1 fruit fly cellular context compared by ENCODE assay signal in genomic region chr3L:20517897-20518804, dm6.
TF ChIP-seq lines count a peak whose summit lies in the region.

No protein-coding gene starts in this region.

TF ChIP-seq in whole organism, embryonic, 481 proteins besides CTCF, POLR2A, EP300 and RAD21 (continued from another document):
- TF ChIP-seq CG10267 (tag; optimal IDR thresholded peaks at IDR 0.05; lab: Kevin White, UChicago): peak; percentile 12
- peak; percentile 32 for TF ChIP-seq lilli (GFP tag; optimal IDR thresholded peaks at IDR 0.05; lab: Kevin White, UChicago)
- no peak for TF ChIP-seq pfk (GFP tag; optimal IDR thresholded peaks at IDR 0.05; lab: Kevin White, UChicago)
- no peak for TF ChIP-seq CG13296 (GFP tag; optimal IDR thresholded peaks at IDR 0.05; lab: Kevin White, UChicago)
- TF ChIP-seq ken (GFP tag; IDR thresholded peaks at IDR 0.05; lab: Robert Waterston, UW): no peak
- TF ChIP-seq H15 (GFP tag; IDR thresholded peaks at IDR 0.05; lab: Robert Waterston, UW): 0 out of 3 replicates have a peak, but pooled peaks have one; percentile 16
- peak; percentile 25 for TF ChIP-seq CG9437 (GFP tag; optimal IDR thresholded peaks at IDR 0.05; lab: Kevin White, UChicago)
- TF ChIP-seq Med (GFP tag; lab: Kevin White, UChicago): peak; percentile 84
- TF ChIP-seq Dbx (GFP tag; IDR thresholded peaks at IDR 0.05; lab: Robert Waterston, UW): peak; percentile 15; the same call in 1 of the 3 replicates
- TF ChIP-seq H2.0 (GFP tag; IDR thresholded peaks at IDR 0.05; lab: Robert Waterston, UW): no peak
- no peak for TF ChIP-seq CG15514 (GFP tag; optimal IDR thresholded peaks at IDR 0.05; lab: Kevin White, UChicago)
- TF ChIP-seq CG6272 (GFP tag; IDR thresholded peaks at IDR 0.05; lab: Robert Waterston, UW): no peak
- peak; percentile 15 for TF ChIP-seq mirr (GFP tag; optimal IDR thresholded peaks at IDR 0.05; lab: Kevin White, UChicago)
- TF ChIP-seq sob (GFP tag; IDR thresholded peaks at IDR 0.05; lab: Robert Waterston, UW): no peak
- peak; percentile 40 for TF ChIP-seq PHDP (tag; optimal IDR thresholded peaks at IDR 0.05; lab: Kevin White, UChicago)
- no peak for TF ChIP-seq Deaf1 (tag; optimal IDR thresholded peaks at IDR 0.05; lab: Kevin White, UChicago)
- no peak for TF ChIP-seq kni (GFP tag; optimal IDR thresholded peaks at IDR 0.05; lab: Kevin White, UChicago)
- TF ChIP-seq bsh (GFP tag; optimal IDR thresholded peaks at IDR 0.05; lab: Kevin White, UChicago): peak; percentile 38 to 41
- peak; percentile 30 for TF ChIP-seq Hmr (GFP tag; optimal IDR thresholded peaks at IDR 0.05; lab: Kevin White, UChicago)
- no peak for TF ChIP-seq Camta (GFP tag; optimal IDR thresholded peaks at IDR 0.05; lab: Kevin White, UChicago)
- TF ChIP-seq Meics (GFP tag; optimal IDR thresholded peaks at IDR 0.05; lab: Kevin White, UChicago): peak; percentile 45
- 0 out of 2 replicates have a peak, but pooled peaks have one; percentile 9 for TF ChIP-seq CG9215 (GFP tag; IDR thresholded peaks at IDR 0.05; lab: Robert Waterston, UW)
- peak in 1 of 2 experiments; percentile 62 for TF ChIP-seq Pdp1 (GFP tag; optimal IDR thresholded peaks at IDR 0.05; lab: Kevin White, UChicago)
- TF ChIP-seq CG13624 (GFP tag; optimal IDR thresholded peaks at IDR 0.05; lab: Kevin White, UChicago): peak; percentile 66
- TF ChIP-seq chn (GFP tag; optimal IDR thresholded peaks at IDR 0.05; lab: Kevin White, UChicago): no peak
- TF ChIP-seq HHEX (GFP tag; optimal IDR thresholded peaks at IDR 0.05; lab: Kevin White, UChicago): peak; percentile 39
- peak; percentile 6 for TF ChIP-seq Hr3 (GFP tag; optimal IDR thresholded peaks at IDR 0.05; lab: Kevin White, UChicago)
- TF ChIP-seq dpn (GFP tag; optimal IDR thresholded peaks at IDR 0.05; lab: Kevin White, UChicago): peak in 1 of 2 experiments; percentile 5
- TF ChIP-seq Rx (GFP tag; IDR thresholded peaks at IDR 0.05; lab: Robert Waterston, UW): no peak; the same call in 1 of the 2 replicates
- TF ChIP-seq CG11695 (GFP tag; IDR thresholded peaks at IDR 0.05; lab: Robert Waterston, UW): peak; percentile 64; the same call in 2 of the 3 replicates
- TF ChIP-seq CG6765 (GFP tag; optimal IDR thresholded peaks at IDR 0.05; lab: Kevin White, UChicago): peak; percentile 45
- peak in 1 of 2 experiments; percentile 54 for TF ChIP-seq eve (GFP tag; optimal IDR thresholded peaks at IDR 0.05; lab: Kevin White, UChicago)
- peak; percentile 56; the same call in 1 of the 2 replicates for TF ChIP-seq crol (GFP tag; IDR thresholded peaks at IDR 0.05; lab: Robert Waterston, UW)
- TF ChIP-seq CG7928 (GFP tag; optimal IDR thresholded peaks at IDR 0.05; lab: Kevin White, UChicago): peak; percentile 14
- peak; percentile 50 for TF ChIP-seq exex (tag; optimal IDR thresholded peaks at IDR 0.05; lab: Kevin White, UChicago)
- peak; percentile 25 for TF ChIP-seq Six4 (GFP tag; optimal IDR thresholded peaks at IDR 0.05; lab: Kevin White, UChicago)
- no peak for TF ChIP-seq schlank (tag; optimal IDR thresholded peaks at IDR 0.05; lab: Kevin White, UChicago)
- TF ChIP-seq lab (GFP tag; optimal IDR thresholded peaks at IDR 0.05; lab: Kevin White, UChicago): peak; percentile 19
- peak; percentile 22 for TF ChIP-seq Hand (GFP tag; optimal IDR thresholded peaks at IDR 0.05; lab: Kevin White, UChicago)
- TF ChIP-seq Xbp1 (GFP tag; optimal IDR thresholded peaks at IDR 0.05; lab: Kevin White, UChicago): peak; percentile 25
- TF ChIP-seq CG32532 (GFP tag; IDR thresholded peaks at IDR 0.05; lab: Robert Waterston, UW): peak; percentile 6; the same call in 1 of the 2 replicates
- TF ChIP-seq Jarid2 (GFP tag; optimal IDR thresholded peaks at IDR 0.05; lab: Kevin White, UChicago): no peak
- TF ChIP-seq nau (GFP tag; optimal IDR thresholded peaks at IDR 0.05; lab: Kevin White, UChicago): no peak
- TF ChIP-seq CG18619 (GFP tag; optimal IDR thresholded peaks at IDR 0.05; lab: Kevin White, UChicago): peak; percentile 3
- peak; percentile 8 for TF ChIP-seq ind (GFP tag; optimal IDR thresholded peaks at IDR 0.05; lab: Kevin White, UChicago)
- TF ChIP-seq Xrp1 (GFP tag; IDR thresholded peaks at IDR 0.05; lab: Robert Waterston, UW): peak; percentile 38; the same call in 1 of the 2 replicates
- no peak for TF ChIP-seq sisA (GFP tag; IDR thresholded peaks at IDR 0.05; lab: Robert Waterston, UW)
- TF ChIP-seq ato (GFP tag; IDR thresholded peaks at IDR 0.05; lab: Robert Waterston, UW; ENCODE audit: partially characterized antibody): no peak
- peak; percentile 28 for TF ChIP-seq CG10147 (GFP tag; optimal IDR thresholded peaks at IDR 0.05; lab: Kevin White, UChicago)
- no peak for TF ChIP-seq CG1529 (GFP tag; optimal IDR thresholded peaks at IDR 0.05; lab: Kevin White, UChicago)
- TF ChIP-seq Trl (optimal IDR thresholded peaks at IDR 0.05; lab: Kevin White, UChicago): peak in 1 of 2 experiments; percentile 43
- no peak for TF ChIP-seq Trl (GFP tag; optimal IDR thresholded peaks at IDR 0.05; lab: Kevin White, UChicago)
- no peak for TF ChIP-seq Dad (GFP tag; optimal IDR thresholded peaks at IDR 0.05; lab: Kevin White, UChicago)
- TF ChIP-seq CG2199 (GFP tag; IDR thresholded peaks at IDR 0.05; lab: Robert Waterston, UW): no peak
- TF ChIP-seq Rfx (GFP tag; IDR thresholded peaks at IDR 0.05; lab: Robert Waterston, UW): peak; percentile 54
- TF ChIP-seq dati (GFP tag; IDR thresholded peaks at IDR 0.05; lab: Robert Waterston, UW): no peak
- TF ChIP-seq CrebB (tag; optimal IDR thresholded peaks at IDR 0.05; lab: Kevin White, UChicago): peak; percentile 18
- TF ChIP-seq sug (tag; optimal IDR thresholded peaks at IDR 0.05; lab: Kevin White, UChicago): peak; percentile 8
- no peak for TF ChIP-seq lov (optimal IDR thresholded peaks at IDR 0.05; lab: Kevin White, UChicago)
- TF ChIP-seq lov (GFP tag; IDR thresholded peaks at IDR 0.05; lab: Robert Waterston, UW): no peak
- TF ChIP-seq CG34422 (GFP tag; IDR thresholded peaks at IDR 0.05; lab: Robert Waterston, UW): peak; percentile 50; the same call in 1 of the 3 replicates
- no peak for TF ChIP-seq CG32767 (GFP tag; IDR thresholded peaks at IDR 0.05; lab: Robert Waterston, UW)
- no peak for TF ChIP-seq prd (optimal IDR thresholded peaks at IDR 0.05; lab: Kevin White, UChicago)
- peak; percentile 35; the same call in 1 of the 3 replicates for TF ChIP-seq prd (GFP tag; IDR thresholded peaks at IDR 0.05; lab: Robert Waterston, UW)
- TF ChIP-seq NC2β (GFP tag; optimal IDR thresholded peaks at IDR 0.05; lab: Kevin White, UChicago): no peak
- TF ChIP-seq CG1233 (GFP tag; optimal IDR thresholded peaks at IDR 0.05; lab: Kevin White, UChicago): peak; percentile 15
- TF ChIP-seq CG17385 (GFP tag; optimal IDR thresholded peaks at IDR 0.05; lab: Kevin White, UChicago): peak; percentile 61
- no peak for TF ChIP-seq vvl (GFP tag; IDR thresholded peaks at IDR 0.05; lab: Robert Waterston, UW)
- no peak for TF ChIP-seq trem (tag; optimal IDR thresholded peaks at IDR 0.05; lab: Kevin White, UChicago)
- TF ChIP-seq CG9609 (GFP tag; optimal IDR thresholded peaks at IDR 0.05; lab: Kevin White, UChicago): no peak
- 0 out of 2 replicates have a peak, but pooled peaks have one; percentile 29 for TF ChIP-seq CG17328 (GFP tag; IDR thresholded peaks at IDR 0.05; lab: Robert Waterston, UW)
- 0 out of 2 replicates have a peak, but pooled peaks have one; percentile 31 for TF ChIP-seq bbx (GFP tag; IDR thresholded peaks at IDR 0.05; lab: Robert Waterston, UW; ENCODE audit: partially characterized antibody)
- no peak for TF ChIP-seq TFAM (GFP tag; optimal IDR thresholded peaks at IDR 0.05; lab: Kevin White, UChicago)
- TF ChIP-seq CG2120 (GFP tag; optimal IDR thresholded peaks at IDR 0.05; lab: Kevin White, UChicago): peak; percentile 69
- peak; percentile 45 for TF ChIP-seq CG7556 (GFP tag; optimal IDR thresholded peaks at IDR 0.05; lab: Kevin White, UChicago)
- TF ChIP-seq odd (GFP tag; optimal IDR thresholded peaks at IDR 0.05; lab: Kevin White, UChicago): peak; percentile 2
- TF ChIP-seq Drgx (GFP tag; IDR thresholded peaks at IDR 0.05; lab: Robert Waterston, UW): peak; percentile 13; the same call in 1 of the 2 replicates
- TF ChIP-seq zfh1 (GFP tag; IDR thresholded peaks at IDR 0.05; lab: Robert Waterston, UW): peak; percentile 31; the same call in 1 of the 3 replicates
- no peak for TF ChIP-seq CG4854 (GFP tag; optimal IDR thresholded peaks at IDR 0.05; lab: Kevin White, UChicago)
- peak; percentile 55 for TF ChIP-seq unpg (GFP tag; optimal IDR thresholded peaks at IDR 0.05; lab: Kevin White, UChicago)
- TF ChIP-seq sr (GFP tag; IDR thresholded peaks at IDR 0.05; lab: Robert Waterston, UW): no peak
- TF ChIP-seq nom (GFP tag; optimal IDR thresholded peaks at IDR 0.05; lab: Kevin White, UChicago): peak; percentile 92
- peak; percentile 29 for TF ChIP-seq CG12391 (tag; optimal IDR thresholded peaks at IDR 0.05; lab: Kevin White, UChicago)
- TF ChIP-seq dysf (GFP tag; IDR thresholded peaks at IDR 0.05; lab: Robert Waterston, UW): 0 out of 3 replicates have a peak, but pooled peaks have one; percentile 40
- peak; percentile 51 for TF ChIP-seq CG7786 (GFP tag; optimal IDR thresholded peaks at IDR 0.05; lab: Kevin White, UChicago)
- peak; percentile 24 for TF ChIP-seq Dip3 (GFP tag; optimal IDR thresholded peaks at IDR 0.05; lab: Kevin White, UChicago)
- TF ChIP-seq gfzf (GFP tag; optimal IDR thresholded peaks at IDR 0.05; lab: Kevin White, UChicago): no peak
- peak; percentile 61 for TF ChIP-seq CG2678 (tag; optimal IDR thresholded peaks at IDR 0.05; lab: Kevin White, UChicago)
- TF ChIP-seq dan (GFP tag; IDR thresholded peaks at IDR 0.05; lab: Robert Waterston, UW): no peak
- TF ChIP-seq D19A (tag; optimal IDR thresholded peaks at IDR 0.05; lab: Kevin White, UChicago): peak; percentile 9
- no peak for TF ChIP-seq CG17829 (tag; optimal IDR thresholded peaks at IDR 0.05; lab: Kevin White, UChicago)
- TF ChIP-seq CG12299 (tag; optimal IDR thresholded peaks at IDR 0.05; lab: Kevin White, UChicago): peak; percentile 30
- peak; percentile 21 for TF ChIP-seq CG10543 (GFP tag; optimal IDR thresholded peaks at IDR 0.05; lab: Kevin White, UChicago)
- TF ChIP-seq Ada2b (GFP tag; IDR thresholded peaks at IDR 0.05; lab: Robert Waterston, UW): peak; percentile 46; the same call in 1 of the 2 replicates
- TF ChIP-seq ash1 (GFP tag; optimal IDR thresholded peaks at IDR 0.05; lab: Kevin White, UChicago): no peak
- peak; percentile 22 for TF ChIP-seq NK7.1 (GFP tag; optimal IDR thresholded peaks at IDR 0.05; lab: Kevin White, UChicago)
- no peak for TF ChIP-seq CHES-1-like (GFP tag; optimal IDR thresholded peaks at IDR 0.05; lab: Kevin White, UChicago)
- TF ChIP-seq vnd (GFP tag; IDR thresholded peaks at IDR 0.05; lab: Robert Waterston, UW; ENCODE audit: partially characterized antibody): no peak
- TF ChIP-seq Hmx (GFP tag; optimal IDR thresholded peaks at IDR 0.05; lab: Kevin White, UChicago): no peak
- TF ChIP-seq sens (GFP tag; lab: Kevin White, UChicago): peak; percentile 45
- TF ChIP-seq ara (GFP tag; IDR thresholded peaks at IDR 0.05; lab: Robert Waterston, UW): 0 out of 2 replicates have a peak, but pooled peaks have one; percentile 22
- TF ChIP-seq Hsf (GFP tag; optimal IDR thresholded peaks at IDR 0.05; lab: Kevin White, UChicago): peak; percentile 39
- TF ChIP-seq az2 (GFP tag; optimal IDR thresholded peaks at IDR 0.05; lab: Kevin White, UChicago): peak; percentile 22
- TF ChIP-seq Ptx1 (GFP tag; IDR thresholded peaks at IDR 0.05; lab: Robert Waterston, UW): peak; percentile 68
- TF ChIP-seq aop (GFP tag; IDR thresholded peaks at IDR 0.05; lab: Robert Waterston, UW): no peak
- peak; percentile 41 for TF ChIP-seq Oli (tag; optimal IDR thresholded peaks at IDR 0.05; lab: Kevin White, UChicago)
- 0 out of 2 replicates have a peak, but pooled peaks have one; percentile 18 for TF ChIP-seq wdn (GFP tag; IDR thresholded peaks at IDR 0.05; lab: Robert Waterston, UW)
- TF ChIP-seq Atf3 (GFP tag; optimal IDR thresholded peaks at IDR 0.05; lab: Kevin White, UChicago): no peak
- 0 out of 2 replicates have a peak, but pooled peaks have one; percentile 49 for TF ChIP-seq CG14014 (GFP tag; IDR thresholded peaks at IDR 0.05; lab: Robert Waterston, UW)
- TF ChIP-seq tx (GFP tag; optimal IDR thresholded peaks at IDR 0.05; lab: Kevin White, UChicago): no peak
